Fruit fly (Drosophila melanogaster): ENCODE data around the gene CG45099.

- TF ChIP-seq CG8319 (GFP tag; optimal IDR thresholded peaks at IDR 0.05) (no peak), Gug (GFP tag; IDR thresholded peaks at IDR 0.05) (no peak), ss (GFP tag; optimal IDR thresholded peaks at IDR 0.05) (no peak), Ets96B (tag; optimal IDR thresholded peaks at IDR 0.05) (no peak), esn (GFP tag; optimal IDR thresholded peaks at IDR 0.05) (no peak), Lpt (GFP tag; optimal IDR thresholded peaks at IDR 0.05) (no peak), dsx (GFP tag; optimal IDR thresholded peaks at IDR 0.05; ENCODE audit: poor library complexity, severe bottlenecking) (no peak)
Observed at dm6 chr3R:22053202-22053601, 19.1 kb upstream of the CG45099 start.
